Fruit fly (Drosophila melanogaster) ovary, adult (tissue): ENCODE measurements around the gene CG43935.

Experiments used
- CG17801 ChIP-seq: fragments of 200-800 bp; optimal IDR thresholded peaks from 2 replicates; lab custom pipeline; 2019; ENCODE audit warnings: missing biosample characterization, mild to moderate bottlenecking, missing genetic modification characterization, moderate library complexity; ENCODE audit not compliant: partially characterized antibody

CG43935 gene

DNA sequence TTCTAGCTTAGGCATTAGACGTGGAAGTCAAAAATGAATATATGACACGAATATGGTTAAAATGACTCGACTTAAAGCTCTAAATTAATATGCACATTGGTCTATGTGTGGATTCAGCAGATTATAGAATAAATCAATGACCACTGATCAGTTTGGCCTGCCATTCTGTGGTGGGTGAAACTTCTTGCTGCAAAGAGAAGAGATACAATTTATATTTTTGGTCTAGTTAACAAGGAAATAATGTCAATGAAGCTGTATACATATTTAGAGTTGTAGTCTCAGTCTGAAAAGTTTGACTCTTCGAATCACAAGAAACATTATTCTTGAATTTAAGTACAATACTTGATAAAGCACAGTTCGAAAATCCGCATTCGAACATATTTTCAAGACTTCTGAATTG lies at the start of gene CG43935:
CG43935 (plus strand) TSS at position 301 of the 400 bp plus-strand sequence.
- TF ChIP-seq CG17801 (GFP tag; lab: Kevin White, UChicago) = no peak

DNA sequence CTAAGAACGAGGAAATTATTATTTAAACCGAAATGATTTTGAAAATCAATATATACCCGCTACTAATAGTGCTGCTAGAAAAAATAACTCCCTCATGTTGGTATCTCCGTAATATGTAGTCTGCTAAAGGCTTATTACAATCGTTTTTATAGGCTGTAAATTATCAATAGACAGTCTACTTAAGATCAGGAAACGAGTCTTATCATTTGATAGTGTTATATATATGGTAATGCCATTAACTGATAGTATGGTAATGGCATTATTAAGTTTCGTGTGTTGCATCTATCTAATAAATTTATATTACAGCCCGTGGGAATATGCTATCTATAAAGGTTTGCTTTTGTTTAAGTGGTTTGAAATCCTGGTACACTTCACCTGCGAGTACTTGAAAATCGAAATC lies 47.0 kb upstream of the CG43935 start, which contains the start of gene CG17192:
CG17192 (minus strand) TSS at position 101 of the 400 bp plus-strand sequence.
- no peak for TF ChIP-seq CG17801 (GFP tag; lab: Kevin White, UChicago)

DNA sequence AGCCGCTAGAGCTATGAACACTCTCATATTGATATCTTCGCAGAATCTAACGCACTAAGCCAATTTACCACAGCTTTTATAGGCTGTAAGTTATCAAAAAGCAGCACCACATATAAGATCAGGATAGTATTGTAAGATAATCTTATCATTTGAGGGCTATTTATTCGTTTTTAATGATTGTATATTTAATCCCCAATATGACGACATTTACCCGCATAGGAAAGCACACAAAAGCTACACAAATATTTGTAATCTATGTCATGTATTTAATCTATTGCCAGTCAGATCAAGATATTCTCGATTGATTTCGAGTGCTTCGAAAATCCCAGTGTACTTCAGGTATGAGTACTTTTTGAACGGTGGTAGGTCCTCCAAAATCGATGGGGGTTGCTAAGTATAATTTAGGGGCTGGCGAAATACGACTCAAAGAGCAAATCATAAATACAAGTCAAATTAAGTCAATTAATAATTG lies 45.5 kb upstream of the CG43935 start, which contains the start of gene CG17191:
CG17191 (minus strand) TSS at position 51 of the 472 bp plus-strand sequence.
- TF ChIP-seq CG17801 (GFP tag; lab: Kevin White, UChicago) = no peak

DNA sequence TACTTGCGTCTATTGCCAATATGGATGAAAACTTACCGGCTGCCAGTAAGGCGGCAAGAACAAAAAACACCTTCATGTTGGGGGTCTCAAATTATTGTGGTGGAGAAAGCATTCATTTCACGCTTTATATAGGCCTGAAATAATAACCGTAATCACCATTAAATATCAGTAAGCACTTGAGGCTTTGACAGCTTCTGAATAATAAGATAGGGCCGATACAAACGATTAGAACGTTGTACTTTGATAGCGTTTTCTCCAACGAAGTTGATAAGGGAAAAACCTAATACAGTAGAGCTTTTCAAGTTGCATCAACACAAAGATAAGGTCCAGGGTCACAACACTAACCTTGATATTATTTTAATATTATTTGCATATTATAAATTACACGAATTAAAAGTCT lies 44.0 kb upstream of the CG43935 start, which contains the start of gene CG6283:
CG6283 (minus strand) TSS at position 101 of the 400 bp plus-strand sequence.
- TF ChIP-seq CG17801 (GFP tag; lab: Kevin White, UChicago) = no peak

DNA sequence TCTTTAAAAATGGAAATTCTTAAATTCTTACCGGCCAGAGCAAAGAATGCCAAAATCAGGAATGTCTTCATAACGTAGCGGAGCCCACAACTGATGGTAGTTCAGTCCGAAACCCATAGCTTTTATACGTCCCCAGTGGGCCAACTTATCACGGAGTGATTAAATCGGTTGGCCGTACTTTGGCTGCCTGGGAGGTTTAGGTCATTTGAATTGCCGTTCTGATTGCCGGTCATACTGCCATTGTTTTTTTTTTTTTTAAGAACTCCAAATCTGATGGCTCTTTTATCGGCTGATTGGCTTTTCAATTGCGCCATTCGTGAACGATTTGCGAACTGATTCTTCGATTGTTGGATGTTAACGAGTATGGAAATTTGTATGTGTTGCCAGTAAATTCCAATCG lies 42.1 kb upstream of the CG43935 start, which contains the start of gene CG6277:
CG6277 (minus strand) TSS at position 101 of the 400 bp plus-strand sequence.
- TF ChIP-seq CG17801 (GFP tag; lab: Kevin White, UChicago) = no peak

DNA sequence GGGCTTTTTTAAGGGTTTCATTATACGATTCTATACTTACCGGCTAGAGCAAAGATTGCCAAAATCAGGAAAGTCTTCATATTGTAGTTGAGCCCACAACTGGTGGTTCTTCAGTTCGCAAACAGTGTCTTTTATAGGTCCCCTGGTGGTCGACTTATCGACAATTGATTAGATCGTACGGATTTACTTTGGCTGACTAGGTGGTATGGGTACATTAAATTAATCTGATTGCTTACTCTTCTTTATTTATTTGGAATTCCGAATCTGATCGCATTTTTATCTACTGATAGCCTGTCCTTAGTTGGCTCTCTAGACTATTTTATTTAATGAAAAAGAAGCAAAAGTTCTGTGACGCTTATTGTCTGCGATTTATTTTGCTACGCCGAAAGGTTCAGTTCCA lies 39.2 kb upstream of the CG43935 start, which contains the start of gene CG6271:
CG6271 (minus strand) TSS at position 101 of the 400 bp plus-strand sequence.
- TF ChIP-seq CG17801 (GFP tag; lab: Kevin White, UChicago) = no peak

DNA sequence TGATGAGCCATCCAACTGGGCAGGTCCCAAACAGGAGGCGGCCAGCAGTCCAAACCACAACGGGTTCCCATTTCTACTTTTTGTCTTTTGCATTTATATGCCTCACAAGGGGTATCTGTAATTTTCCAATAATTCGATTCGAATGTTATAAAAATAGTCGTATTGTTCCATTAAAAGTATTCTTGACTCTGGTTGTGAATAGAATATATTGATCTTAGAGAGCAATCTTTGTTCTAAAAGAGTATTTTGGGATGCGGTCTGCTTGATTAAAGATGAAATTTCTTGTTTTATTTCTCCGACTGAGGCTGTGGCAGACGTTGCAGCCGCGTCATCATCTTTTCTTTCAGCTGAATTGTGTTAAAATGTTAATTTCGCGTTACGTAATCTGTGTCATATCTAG lies 31.3 kb upstream of the CG43935 start:
- no peak for TF ChIP-seq CG17801 (GFP tag; lab: Kevin White, UChicago)

DNA sequence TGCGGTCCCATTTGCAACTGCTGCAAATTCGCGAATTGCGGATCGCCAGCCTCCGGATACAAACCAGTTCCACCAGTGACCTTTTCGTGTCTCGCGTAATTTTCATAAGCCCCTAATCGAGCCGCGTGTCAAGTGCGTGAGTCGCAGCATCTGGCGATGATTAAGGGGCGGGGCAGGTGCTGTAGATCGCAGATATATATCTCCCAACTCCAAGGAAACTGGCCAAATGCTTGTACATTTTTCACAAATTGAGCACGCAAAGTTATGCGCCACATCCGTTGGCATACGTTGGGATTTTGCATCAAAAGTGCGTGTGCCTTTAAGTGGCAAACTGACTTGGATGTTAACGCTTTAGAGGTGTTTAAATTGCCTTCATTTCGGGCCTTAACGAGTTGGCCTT lies 25.2 kb upstream of the CG43935 start:
- no peak for TF ChIP-seq CG17801 (GFP tag; lab: Kevin White, UChicago)

DNA sequence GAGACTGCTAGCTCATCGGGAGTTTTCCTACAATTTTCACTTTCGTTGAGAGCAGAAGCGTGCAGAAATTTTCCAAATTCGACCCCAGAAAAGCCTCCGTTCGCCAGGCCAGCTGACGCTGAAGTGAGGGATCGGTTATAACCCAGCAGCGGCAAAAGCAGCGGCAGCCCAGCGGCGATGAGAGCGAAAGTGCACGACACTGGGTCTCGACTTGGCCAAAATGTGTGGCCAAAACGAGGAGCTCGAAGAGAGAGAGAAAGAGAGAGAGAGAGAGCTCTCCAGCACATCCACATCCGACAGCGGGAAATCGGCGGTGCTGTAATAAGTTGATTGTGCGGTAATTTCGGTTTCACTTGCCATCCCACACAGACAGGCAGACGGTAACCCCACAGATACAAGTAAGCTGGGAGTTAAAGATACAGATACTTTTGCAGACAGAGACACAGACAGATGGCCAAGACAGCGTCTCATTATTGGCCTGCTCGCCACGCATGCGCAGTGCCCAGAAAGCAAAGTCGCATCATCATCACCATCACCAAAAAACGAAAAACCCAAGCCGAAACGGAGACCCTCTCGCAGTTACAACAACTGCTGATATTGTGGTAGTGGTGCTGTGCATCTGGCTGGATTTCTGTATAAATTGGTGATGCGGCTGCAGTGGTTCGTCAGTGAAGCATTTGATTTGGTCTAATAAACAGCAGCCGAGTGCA lies 16.5 kb upstream of the CG43935 start, which contains the start of gene TwdlT:
TwdlT (plus strand) TSS at position 660 of the 710 bp plus-strand sequence.
- TF ChIP-seq CG17801 (GFP tag; lab: Kevin White, UChicago) = no peak

DNA sequence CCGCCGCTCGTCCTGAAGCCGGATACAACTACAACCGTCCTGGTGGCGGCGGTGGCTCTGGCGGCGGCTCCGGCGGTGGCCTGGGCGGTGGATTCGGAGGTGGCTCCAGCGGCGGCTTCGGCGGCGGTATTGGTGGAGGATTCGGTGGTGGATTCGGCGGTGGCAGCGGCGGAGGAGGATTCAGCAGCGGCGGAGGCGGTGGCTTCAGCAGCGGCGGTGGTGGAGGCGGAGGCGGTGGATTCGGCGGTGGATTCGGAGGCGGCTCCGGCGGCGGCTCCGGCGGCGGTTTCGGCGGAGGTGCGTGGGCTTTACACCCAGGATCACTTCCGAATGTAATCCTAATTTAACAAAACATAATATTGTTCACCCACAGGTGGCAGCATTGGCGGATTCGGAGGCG lies 15.7 kb upstream of the CG43935 start:
- TF ChIP-seq CG17801 (GFP tag; lab: Kevin White, UChicago) = no peak

DNA sequence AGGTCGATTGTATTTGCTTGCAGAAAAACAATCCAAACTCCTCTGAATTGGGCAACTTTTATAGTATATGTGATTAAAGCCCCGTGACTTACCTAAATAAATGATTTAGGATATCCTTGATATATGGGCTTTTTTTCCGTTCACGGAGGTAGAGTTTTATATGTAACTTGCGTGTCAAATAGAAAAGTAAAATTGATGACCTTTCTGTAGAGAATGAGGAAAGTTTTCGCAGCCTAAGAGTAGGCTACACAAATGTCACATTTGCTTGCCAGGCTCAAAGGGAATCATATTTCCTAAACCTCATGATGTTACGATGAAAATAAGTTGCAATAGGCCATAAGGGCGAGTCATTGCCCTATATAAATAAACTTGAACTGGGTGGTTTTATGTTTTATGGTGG lies 9.1 kb upstream of the CG43935 start:
- no peak for TF ChIP-seq CG17801 (GFP tag; lab: Kevin White, UChicago)

DNA sequence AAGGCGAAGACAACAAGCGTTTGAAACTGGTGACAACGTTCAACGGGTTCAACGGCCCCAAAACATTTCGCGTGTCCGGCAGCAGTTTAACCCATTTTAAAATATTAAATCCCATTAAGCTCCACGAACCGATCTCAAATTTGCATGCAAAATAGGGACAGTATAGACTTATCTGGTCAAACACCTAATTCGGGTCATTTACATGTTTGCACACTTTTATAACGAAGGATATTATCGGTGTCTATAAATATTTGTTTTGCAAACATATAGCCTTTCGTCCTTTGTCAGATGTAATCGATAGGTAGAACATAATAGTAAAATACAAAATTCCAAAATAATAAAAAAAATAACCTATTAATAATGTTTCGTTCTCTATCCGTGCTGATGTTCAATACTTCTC lies 3.3 kb upstream of the CG43935 start, which contains the start of gene CG34292:
CG34292 (plus strand) TSS at position 301 of the 400 bp plus-strand sequence.
- no peak for TF ChIP-seq CG17801 (GFP tag; lab: Kevin White, UChicago)

DNA sequence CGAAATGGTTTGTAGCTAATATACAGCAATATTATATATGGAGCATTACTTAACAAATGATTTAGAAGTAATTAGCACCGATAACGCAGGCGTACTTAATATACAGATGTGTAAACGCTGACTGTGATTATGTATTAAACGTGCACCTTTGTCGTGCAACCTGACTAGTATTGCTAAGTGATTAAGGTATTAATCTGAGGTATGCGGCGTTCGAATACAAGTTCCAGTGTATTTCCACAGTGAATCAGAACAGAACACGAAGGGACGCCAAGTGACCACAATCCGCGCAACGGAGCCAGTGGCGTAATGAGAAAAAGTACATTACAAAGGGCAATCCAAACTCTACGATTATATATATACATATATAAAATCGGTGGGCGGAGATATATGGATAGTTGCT lies 1.1 kb upstream of the CG43935 start, which contains the start of gene Nep5:
Nep5 (minus strand) TSS at position 101 of the 400 bp plus-strand sequence.
- TF ChIP-seq CG17801 (GFP tag; lab: Kevin White, UChicago) = no peak

DNA sequence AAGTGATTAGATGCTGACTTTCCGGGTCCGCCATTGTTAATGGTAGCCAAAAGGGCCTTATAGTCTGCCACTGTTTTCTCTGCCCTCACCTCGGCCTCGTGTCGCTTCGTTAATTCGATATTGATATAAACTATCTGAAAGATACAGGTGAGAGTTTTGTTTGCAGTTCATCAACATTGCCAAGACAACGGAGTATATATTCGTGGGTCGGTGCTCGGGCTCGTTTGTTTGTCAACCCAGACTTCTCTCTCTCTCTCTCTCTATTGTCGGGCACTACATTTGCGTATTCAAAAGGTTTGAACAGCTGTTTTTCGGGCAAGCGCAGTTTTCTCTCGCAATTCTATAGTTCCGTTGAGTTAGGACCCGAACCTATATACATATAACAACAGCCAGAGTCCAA lies 2.1 kb downstream of the CG43935 start:
- TF ChIP-seq CG17801 (GFP tag; lab: Kevin White, UChicago) = no peak

DNA sequence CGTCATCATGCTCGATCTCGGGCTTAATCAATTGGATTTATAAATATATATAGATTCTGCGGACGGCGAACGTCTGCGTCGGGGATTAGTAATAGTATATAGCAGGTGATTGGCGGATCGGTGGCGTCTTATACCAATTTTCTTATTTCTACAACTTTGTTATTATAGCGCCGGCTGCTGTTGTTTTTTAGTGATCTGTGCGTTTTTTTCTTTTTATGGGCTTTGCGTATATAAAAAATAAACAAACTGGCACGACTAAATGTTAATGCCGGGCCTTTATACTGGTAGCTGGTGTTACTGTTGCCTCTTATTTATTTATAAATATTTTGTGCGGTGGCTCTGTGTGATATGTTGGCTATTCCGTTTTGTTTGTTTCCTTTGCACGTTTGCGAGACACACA lies 4.0 kb downstream of the CG43935 start:
- TF ChIP-seq CG17801 (GFP tag; lab: Kevin White, UChicago) = no peak
